Worm (Caenorhabditis elegans) whole organism, young adult: ENCODE results near the gene rnp-7.

Source experiments
- B0035.1 ChIP-seq: sonication (generic microtip); optimal IDR thresholded peaks from 2 replicates; lab custom pipeline; 2016; ENCODE audit warnings: missing genetic modification characterization, mild to moderate bottlenecking, missing compliant biosample characterization, missing genotype, missing genetic modification reagents
- B0336.3 ChIP-seq: fragments of 200-800 bp; sonication (Bioruptor generic); IDR thresholded peaks from 2 replicates; pipeline ENCODE4 v1.3.6; 2022; ENCODE audit warnings: missing genetic modification characterization, missing compliant biosample characterization
- C06A6.2 ChIP-seq: fragments of 200-800 bp; sonication (Bioruptor generic); conservative IDR thresholded peaks from 2 replicates; pipeline ENCODE4 v1.3.6; 2022; ENCODE audit warnings: missing genetic modification characterization, missing compliant biosample characterization
- C17E4.6 ChIP-seq: fragments of 200-800 bp; sonication (Bioruptor generic); IDR thresholded peaks from 2 replicates; pipeline ENCODE4 v1.3.6; 2022; ENCODE audit warnings: missing genetic modification reagents, missing genetic modification characterization, missing compliant biosample characterization
- F37B4.10 ChIP-seq: fragments of 200-800 bp; sonication (Bioruptor generic); IDR thresholded peaks from 2 replicates; pipeline ENCODE4 v1.3.6; 2022; ENCODE audit warnings: missing genetic modification characterization, missing compliant biosample characterization
- F49E8.2 ChIP-seq: sonication (generic microtip); optimal IDR thresholded peaks from 3 replicates; lab custom pipeline; 2017; ENCODE audit warnings: missing genetic modification characterization, mild to moderate bottlenecking, missing compliant biosample characterization, antibody characterized with exemption, moderate library complexity; ENCODE audit not compliant: insufficient read depth
- F55B11.4 ChIP-seq: sonication (generic microtip); optimal IDR thresholded peaks from 2 replicates; lab custom pipeline; 2016; ENCODE audit warnings: missing compliant biosample characterization, missing genetic modification characterization, borderline replicate concordance; ENCODE audit not compliant: insufficient read depth
- K11D2.4 ChIP-seq: fragments of 200-800 bp; sonication (Bioruptor generic); IDR thresholded peaks from 2 replicates; pipeline ENCODE4 v1.3.6; 2022; ENCODE audit warnings: missing genetic modification reagents, missing genetic modification characterization, missing compliant biosample characterization
- K12H6.12 ChIP-seq: fragments of 200-800 bp; sonication (Bioruptor generic); optimal IDR thresholded peaks from 2 replicates; lab custom pipeline; 2018; ENCODE audit warnings: mild to moderate bottlenecking, missing genetic modification characterization, missing compliant biosample characterization
- T26A5.8 ChIP-seq: sonication (generic microtip); optimal IDR thresholded peaks from 2 replicates; lab custom pipeline; 2016; ENCODE audit warnings: missing genetic modification characterization, missing compliant biosample characterization
- ZK185.1 ChIP-seq: sonication (generic microtip); optimal IDR thresholded peaks from 2 replicates; lab custom pipeline; 2016; ENCODE audit warnings: mild to moderate bottlenecking, missing genetic modification characterization, missing compliant biosample characterization; ENCODE audit not compliant: poor library complexity, severe bottlenecking
- ama-1 ChIP-seq, 3 experiments: fragments of 150-350 bp in 1 of 3; sonication (generic microtip) in 2 of 3; optimal IDR thresholded peaks; 2 replicates each; lab custom pipeline; 2014 to 2018; ENCODE audit warnings: missing biosample characterization in 2 of 3, missing genetic modification characterization in 2 of 3, missing genetic modification reagents in 2 of 3
- aptf-3 ChIP-seq: fragments of 200-800 bp; sonication (Bioruptor generic); IDR thresholded peaks from 2 replicates; pipeline ENCODE4 v1.3.6; 2022; ENCODE audit warnings: missing genetic modification characterization, missing compliant biosample characterization
- attf-3 ChIP-seq: fragments of 200-800 bp; sonication (Bioruptor generic); conservative IDR thresholded peaks from 2 replicates; pipeline ENCODE4 v1.3.6; 2022; ENCODE audit warnings: missing genetic modification reagents, missing genetic modification characterization, missing compliant biosample characterization
- attf-5 ChIP-seq: fragments of 200-800 bp; sonication (Bioruptor generic); optimal IDR thresholded peaks from 2 replicates; lab custom pipeline; 2018; ENCODE audit warnings: mild to moderate bottlenecking, missing genetic modification characterization, missing compliant biosample characterization
- attf-6 ChIP-seq: fragments of 200-800 bp; sonication (Bioruptor generic); IDR thresholded peaks from 2 replicates; pipeline ENCODE4 v1.3.6; 2022; ENCODE audit warnings: missing genetic modification reagents, missing genetic modification characterization, missing compliant biosample characterization
- bed-2 ChIP-seq: fragments of 200-800 bp; sonication (Bioruptor generic); IDR thresholded peaks from 2 replicates; pipeline ENCODE4 v1.3.6; 2022; ENCODE audit warnings: missing genetic modification reagents, missing genetic modification characterization, missing compliant biosample characterization
- ceh-79 ChIP-seq: sonication (generic microtip); optimal IDR thresholded peaks from 2 replicates; lab custom pipeline; 2017; ENCODE audit warnings: mild to moderate bottlenecking, missing genetic modification characterization, missing compliant biosample characterization
- die-1 ChIP-seq: sonication (generic microtip); optimal IDR thresholded peaks from 2 replicates; lab custom pipeline; 2016; ENCODE audit warnings: missing genotype, mild to moderate bottlenecking, missing genetic modification characterization, missing compliant biosample characterization
- ekl-4 ChIP-seq: fragments of 200-800 bp; sonication (Bioruptor generic); IDR thresholded peaks from 2 replicates; pipeline ENCODE4 v1.3.6; 2022; ENCODE audit warnings: missing genetic modification reagents, missing genetic modification characterization, missing compliant biosample characterization
- gei-17 ChIP-seq: fragments of 200-800 bp; sonication (Bioruptor generic); optimal IDR thresholded peaks from 2 replicates; lab custom pipeline; 2018; ENCODE audit warnings: mild to moderate bottlenecking, missing genetic modification characterization, missing compliant biosample characterization
- hmg-1.2 ChIP-seq: fragments of 200-800 bp; sonication (Bioruptor generic); IDR thresholded peaks from 2 replicates; pipeline ENCODE4 v1.3.6; 2022; ENCODE audit warnings: missing genetic modification reagents, missing genetic modification characterization, missing compliant biosample characterization
- let-607 ChIP-seq, 2 experiments: fragments of 200-800 bp in 1 of 2; sonication (Bioruptor generic) in 1 of 2; sonication (generic microtip) in 1 of 2; optimal IDR thresholded peaks; 2 replicates each; lab custom pipeline; 2016 to 2018; ENCODE audit warnings: mild to moderate bottlenecking in 2 of 2, missing compliant biosample characterization in 2 of 2, missing genetic modification characterization in 2 of 2, moderate library complexity in 2 of 2, missing genotype in 1 of 2
- lin-54 ChIP-seq: fragments of 200-800 bp; sonication (Bioruptor generic); optimal IDR thresholded peaks from 2 replicates; lab custom pipeline; 2018; ENCODE audit warnings: mild to moderate bottlenecking, missing genetic modification characterization, missing compliant biosample characterization
- madf-6 ChIP-seq: fragments of 200-800 bp; sonication (Bioruptor generic); IDR thresholded peaks from 2 replicates; pipeline ENCODE4 v1.3.6; 2022; ENCODE audit warnings: missing genetic modification reagents, missing genetic modification characterization, missing compliant biosample characterization
- mcd-1 ChIP-seq: fragments of 200-800 bp; sonication (Bioruptor generic); IDR thresholded peaks from 2 replicates; pipeline ENCODE4 v1.3.6; 2022; ENCODE audit warnings: missing genetic modification reagents, missing genetic modification characterization, missing compliant biosample characterization
- mel-28 ChIP-seq: sonication (generic microtip); optimal IDR thresholded peaks from 2 replicates; lab custom pipeline; 2016; ENCODE audit warnings: borderline replicate concordance, mild to moderate bottlenecking, missing genetic modification characterization, missing compliant biosample characterization
- mxl-1 ChIP-seq: sonication (generic microtip); optimal IDR thresholded peaks from 2 replicates; lab custom pipeline; 2016; ENCODE audit warnings: missing genetic modification characterization, missing compliant biosample characterization
- pha-4 ChIP-seq: fragments of 150-350 bp; sonication (generic microtip); optimal IDR thresholded peaks from 2 replicates; lab custom pipeline; 2014; ENCODE audit warnings: missing biosample characterization, missing genetic modification reagents, missing genetic modification characterization
- rcor-1 ChIP-seq: fragments of 200-800 bp; sonication (Bioruptor generic); IDR thresholded peaks from 2 replicates; pipeline ENCODE4 v1.3.6; 2022; ENCODE audit warnings: missing genetic modification reagents, missing genetic modification characterization, missing compliant biosample characterization
- rec-8 ChIP-seq, 2 experiments: sonication (generic microtip); optimal IDR thresholded peaks; 2 replicates each; lab custom pipeline; 2016; ENCODE audit warnings: mild to moderate bottlenecking in 2 of 2, missing genetic modification characterization in 2 of 2, missing genetic modification reagents in 2 of 2, missing genotype in 2 of 2, missing biosample characterization in 1 of 2, missing compliant biosample characterization in 1 of 2, moderate library complexity in 1 of 2
- snpc-4 ChIP-seq, 5 experiments: fragments of 150-350 bp in 1 of 5; sonication (generic microtip) in 4 of 5; optimal IDR thresholded peaks; 2 replicates each; lab custom pipeline; 2014 to 2018; ENCODE audit warnings: missing genetic modification characterization in 5 of 5, missing biosample characterization in 3 of 5, antibody characterized with exemption in 2 of 5, mild to moderate bottlenecking in 2 of 5, missing compliant biosample characterization in 2 of 5, missing genotype in 2 of 5, moderate library complexity in 2 of 5, missing genetic modification reagents in 1 of 5
- somi-1 ChIP-seq: fragments of 200-800 bp; sonication (Bioruptor generic); optimal IDR thresholded peaks from 2 replicates; lab custom pipeline; 2018; ENCODE audit warnings: mild to moderate bottlenecking, missing genetic modification characterization, missing compliant biosample characterization
- tbp1 ChIP-seq: fragments of 200-800 bp; sonication (Bioruptor generic); optimal IDR thresholded peaks from 2 replicates; lab custom pipeline; 2018; ENCODE audit warnings: mild to moderate bottlenecking, missing genetic modification characterization, missing compliant biosample characterization
- unc-130 ChIP-seq: sonication (generic microtip); optimal IDR thresholded peaks from 2 replicates; lab custom pipeline; 2016; ENCODE audit warnings: missing genetic modification reagents, missing genetic modification characterization, missing compliant biosample characterization
- unc-62 ChIP-seq: fragments of 150-350 bp; optimal IDR thresholded peaks from 2 replicates; lab custom pipeline; 2014; ENCODE audit warnings: missing biosample characterization, missing genetic modification reagents, missing genetic modification characterization
- zim-3 ChIP-seq: sonication (generic microtip); optimal IDR thresholded peaks from 2 replicates; lab custom pipeline; 2017; ENCODE audit warnings: mild to moderate bottlenecking, missing genetic modification characterization, moderate library complexity, missing compliant biosample characterization
- ztf-18 ChIP-seq: sonication (generic microtip); optimal IDR thresholded peaks from 2 replicates; lab custom pipeline; 2016; ENCODE audit warnings: missing genotype, mild to moderate bottlenecking, missing genetic modification characterization, missing compliant biosample characterization
- ztf-22 ChIP-seq: fragments of 200-800 bp; sonication (Bioruptor generic); optimal IDR thresholded peaks from 2 replicates; lab custom pipeline; 2018; ENCODE audit warnings: mild to moderate bottlenecking, missing genetic modification characterization, moderate library complexity, missing compliant biosample characterization
- ztf-25 ChIP-seq: fragments of 200-800 bp; sonication (Bioruptor generic); IDR thresholded peaks from 2 replicates; pipeline ENCODE4 v1.3.6; 2022; ENCODE audit warnings: missing genetic modification reagents, missing genetic modification characterization, missing compliant biosample characterization
- ztf-26 ChIP-seq: sonication (generic microtip); optimal IDR thresholded peaks from 2 replicates; lab custom pipeline; 2017; ENCODE audit warnings: missing genetic modification characterization, missing compliant biosample characterization
- ztf-28 ChIP-seq: fragments of 200-800 bp; sonication (Bioruptor generic); IDR thresholded peaks from 2 replicates; pipeline ENCODE4 v1.3.6; 2022; ENCODE audit warnings: missing genetic modification reagents, missing genetic modification characterization, missing compliant biosample characterization
- ztf-3 ChIP-seq: fragments of 200-800 bp; sonication (Bioruptor generic); optimal IDR thresholded peaks from 2 replicates; lab custom pipeline; 2018; ENCODE audit warnings: mild to moderate bottlenecking, missing genetic modification characterization, missing compliant biosample characterization

Gene rnp-7

DNA sequence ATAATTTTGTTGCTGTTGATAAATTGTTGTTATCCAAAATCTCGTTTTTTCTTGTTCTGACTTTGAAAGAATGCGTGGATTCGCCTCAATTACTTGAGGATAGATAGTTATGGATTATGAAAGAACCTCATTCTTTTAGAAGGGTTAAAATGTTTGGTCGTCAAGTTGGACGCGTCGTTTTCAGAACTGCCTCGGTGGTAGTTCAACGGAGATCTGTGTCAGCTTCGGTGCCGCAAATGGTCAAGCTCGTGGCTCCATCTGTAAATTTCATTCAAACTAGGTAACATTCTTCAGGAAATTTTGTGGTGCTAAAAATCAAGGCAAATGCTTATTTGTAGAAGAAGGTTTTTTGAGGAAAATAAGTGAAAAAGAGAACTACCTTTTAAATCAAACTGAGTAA lies 19.7 kb upstream of the rnp-7 start, which contains the start of gene ndab-2 (continued):
- TF ChIP-seq snpc-4 (GFP tag; optimal IDR thresholded peaks at IDR 0.05; lab: Kevin White, UChicago) = no peak
- peak in 1 of 4 experiments; percentile 5 for TF ChIP-seq snpc-4 (tag; optimal IDR thresholded peaks at IDR 0.05; lab: Kevin White, UChicago)
- TF ChIP-seq aptf-3 (GFP tag; lab: Robert Waterston, UW) = 0 out of 2 replicates have a peak, but pooled peaks have one; percentile 51
- peak; percentile 74 for TF ChIP-seq rcor-1
- peak; percentile 29 for TF ChIP-seq tbp1 (GFP tag; lab: Kevin White, UChicago)
- peak; percentile 47; the same call in 1 of the 2 replicates for TF ChIP-seq mcd-1 (GFP tag; lab: Robert Waterston, UW)
- TF ChIP-seq F49E8.2 (tag; lab: Kevin White, UChicago) = peak; percentile 26
- TF ChIP-seq ekl-4 (GFP tag; lab: Robert Waterston, UW) = peak; percentile 82
- TF ChIP-seq lin-54 (GFP tag; lab: Kevin White, UChicago) = peak; percentile 65
- TF ChIP-seq, all 124 proteins: peak for 36

DNA sequence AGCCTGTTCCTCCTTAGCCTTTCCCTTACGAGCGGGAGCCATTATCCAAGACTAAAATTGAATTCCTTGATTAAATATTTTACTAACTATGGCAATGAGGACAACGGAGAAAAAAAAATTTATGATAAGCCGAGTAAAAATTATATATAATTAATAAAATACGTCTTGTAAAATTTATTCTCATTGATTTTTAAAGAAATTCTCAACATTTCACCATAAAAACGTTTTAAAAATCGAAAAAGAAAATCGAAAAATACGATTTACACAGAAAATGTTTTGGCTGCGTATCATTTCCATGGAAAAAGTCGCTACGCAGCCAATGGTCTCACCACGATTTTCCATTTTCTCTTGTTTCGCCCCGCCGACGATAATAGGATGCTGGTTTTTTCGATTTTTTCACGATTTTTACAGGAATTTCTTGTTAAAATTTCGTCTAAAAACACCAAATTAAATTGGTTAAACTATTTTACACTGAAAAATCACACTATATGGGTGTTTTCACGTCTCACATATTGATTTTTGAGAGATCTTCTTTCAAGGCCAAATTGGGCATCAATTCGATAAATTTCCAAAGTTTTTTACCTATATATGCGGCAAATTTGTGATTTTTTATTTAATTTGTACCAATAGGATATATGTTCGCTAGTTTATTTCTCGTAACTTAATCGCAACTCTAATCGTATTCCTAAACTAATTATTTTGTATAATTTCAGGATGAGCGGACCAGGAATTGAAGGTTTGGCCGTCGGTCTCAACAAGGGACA lies 18.8 kb upstream of the rnp-7 start, which contains the start of the genes rps-14 and rpl-36:
Gene rps-14, minus strand, starts transcription at position 51 of the 764 bp plus-strand sequence.
Gene rpl-36, plus strand, starts transcription at position 714 of the 764 bp plus-strand sequence.
- no peak for TF ChIP-seq zim-3 (tag; lab: Kevin White, UChicago)
- no peak for TF ChIP-seq mxl-1 (tag; lab: Kevin White, UChicago)
- peak; percentile 87 for TF ChIP-seq hmg-1.2 (GFP tag; lab: Robert Waterston, UW)
- no peak for TF ChIP-seq ztf-28
- TF ChIP-seq ama-1 (optimal IDR thresholded peaks at IDR 0.05; lab: Kevin White, UChicago) = no peak
- TF ChIP-seq ama-1 (GFP tag; optimal IDR thresholded peaks at IDR 0.05; lab: Kevin White, UChicago) = no peak
- TF ChIP-seq ztf-3 (GFP tag; lab: Kevin White, UChicago) = no peak
- TF ChIP-seq attf-5 (GFP tag; lab: Kevin White, UChicago) = peak; percentile 60
- peak; percentile 89 for TF ChIP-seq pha-4
- no peak for TF ChIP-seq F37B4.10 (GFP tag; lab: Robert Waterston, UW)
- TF ChIP-seq F55B11.4 = no peak
- TF ChIP-seq ztf-18 (tag; lab: Kevin White, UChicago) = peak; percentile 1
- no peak for TF ChIP-seq C17E4.6
- TF ChIP-seq die-1 = no peak
- TF ChIP-seq bed-2 (GFP tag; lab: Robert Waterston, UW) = no peak
- peak; percentile 62 for TF ChIP-seq tbp1 (GFP tag; lab: Kevin White, UChicago)
- TF ChIP-seq mel-28 (tag; lab: Kevin White, UChicago) = no peak
- TF ChIP-seq ceh-79 (tag; lab: Kevin White, UChicago) = no peak
- 0 out of 2 replicates have a peak, but pooled peaks have one; percentile 34 for TF ChIP-seq K11D2.4 (GFP tag; lab: Robert Waterston, UW)
- no peak for TF ChIP-seq somi-1 (GFP tag; lab: Kevin White, UChicago)
- TF ChIP-seq madf-6 (GFP tag; lab: Robert Waterston, UW) = peak; percentile 70
- TF ChIP-seq let-607 (tag; optimal IDR thresholded peaks at IDR 0.05; lab: Kevin White, UChicago) = peak in 1 of 2 experiments; percentile 45
- no peak for TF ChIP-seq unc-130 (GFP tag; lab: Kevin White, UChicago)
- TF ChIP-seq F49E8.2 (tag; lab: Kevin White, UChicago) = peak; percentile 26
- TF ChIP-seq attf-6 (GFP tag; lab: Robert Waterston, UW) = no peak
- TF ChIP-seq K12H6.12 (tag; lab: Kevin White, UChicago) = peak; percentile 47
- peak; percentile 72 for TF ChIP-seq attf-3 (GFP tag; lab: Robert Waterston, UW)
- no peak for TF ChIP-seq B0035.1
- no peak for TF ChIP-seq ztf-22 (GFP tag; lab: Kevin White, UChicago)
- no peak for TF ChIP-seq unc-62 (GFP tag; lab: Kevin White, UChicago)
- peak; percentile 36; the same call in 1 of the 2 replicates for TF ChIP-seq ekl-4 (GFP tag; lab: Robert Waterston, UW)
- no peak for TF ChIP-seq ztf-25 (GFP tag; lab: Robert Waterston, UW)
- TF ChIP-seq ZK185.1 (tag; lab: Kevin White, UChicago) = peak; percentile 57
- TF ChIP-seq T26A5.8 (tag; lab: Kevin White, UChicago) = no peak
- peak; percentile 29; the same call in 1 of the 2 replicates for TF ChIP-seq B0336.3 (GFP tag; lab: Robert Waterston, UW)
- peak; percentile 81 for TF ChIP-seq lin-54 (GFP tag; lab: Kevin White, UChicago)
- no peak for TF ChIP-seq C06A6.2 (GFP tag; lab: Robert Waterston, UW)
- TF ChIP-seq rec-8 (tag; optimal IDR thresholded peaks at IDR 0.05; lab: Kevin White, UChicago) = no peak
- no peak for TF ChIP-seq gei-17 (GFP tag; lab: Kevin White, UChicago)
- peak; percentile 32 for TF ChIP-seq ztf-26
